1 fruit fly cellular context compared by ENCODE assay signal in the genomic region with DNA sequence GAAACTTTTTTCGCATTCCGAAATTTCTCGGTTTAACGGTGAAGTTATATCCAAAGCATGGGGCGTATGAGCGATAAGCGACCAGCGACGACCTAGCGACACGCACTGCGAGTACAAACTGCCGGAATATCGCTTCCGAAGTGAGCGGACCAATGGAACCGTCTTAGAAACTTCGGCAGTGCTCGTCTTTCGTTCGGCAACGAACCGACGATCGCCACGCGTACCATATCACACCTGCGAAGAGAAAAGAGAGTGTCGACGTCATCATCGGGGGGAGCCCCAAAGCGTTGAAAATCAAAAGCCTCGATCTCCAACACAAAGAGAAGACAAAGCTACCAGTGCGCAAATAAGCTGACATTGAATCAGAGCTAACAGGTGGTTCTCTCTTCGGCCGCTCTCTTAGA.
TF ChIP-seq lines count a peak whose summit lies in the region.

A gene (minus strand): TSS at position 118 of the 404 bp plus-strand sequence.

TF ChIP-seq in whole organism, embryonic, 481 proteins besides CTCF, POLR2A, EP300 and RAD21 (continued from another document):
- no peak for TF ChIP-seq CG16813 (GFP tag; IDR thresholded peaks at IDR 0.05; lab: Robert Waterston, UW; ENCODE audit: partially characterized antibody)
- no peak for TF ChIP-seq fd102C (GFP tag; optimal IDR thresholded peaks at IDR 0.05; lab: Kevin White, UChicago)
- TF ChIP-seq CG10979 (tag; optimal IDR thresholded peaks at IDR 0.05; lab: Kevin White, UChicago): no peak
- peak; percentile 35 for TF ChIP-seq exex (tag; optimal IDR thresholded peaks at IDR 0.05; lab: Kevin White, UChicago)
- TF ChIP-seq so (GFP tag; IDR thresholded peaks at IDR 0.05; lab: Robert Waterston, UW): 0 out of 3 replicates have a peak, but pooled peaks have one; percentile 16
- peak; percentile 57; the same call in 2 of the 3 replicates for TF ChIP-seq zen2 (GFP tag; IDR thresholded peaks at IDR 0.05; lab: Robert Waterston, UW; ENCODE audit: partially characterized antibody)
- TF ChIP-seq Trl (optimal IDR thresholded peaks at IDR 0.05; lab: Kevin White, UChicago): peak; percentile 81 to 91
- TF ChIP-seq Trl (GFP tag; optimal IDR thresholded peaks at IDR 0.05; lab: Kevin White, UChicago): no peak
- no peak for TF ChIP-seq dmrt11E (tag; optimal IDR thresholded peaks at IDR 0.05; lab: Kevin White, UChicago)
- TF ChIP-seq ci (GFP tag; IDR thresholded peaks at IDR 0.05; lab: Robert Waterston, UW): peak; percentile 65; the same call in 2 of the 3 replicates
- TF ChIP-seq Jarid2 (GFP tag; optimal IDR thresholded peaks at IDR 0.05; lab: Kevin White, UChicago): peak; percentile 93
- no peak for TF ChIP-seq tll (GFP tag; optimal IDR thresholded peaks at IDR 0.05; lab: Kevin White, UChicago)
- no peak for TF ChIP-seq CG17328 (GFP tag; IDR thresholded peaks at IDR 0.05; lab: Robert Waterston, UW)
- TF ChIP-seq shn (GFP tag; optimal IDR thresholded peaks at IDR 0.05; lab: Kevin White, UChicago): peak; percentile 2
- TF ChIP-seq dmrt99B (tag; optimal IDR thresholded peaks at IDR 0.05; lab: Kevin White, UChicago): peak; percentile 6
- TF ChIP-seq Hey (tag; optimal IDR thresholded peaks at IDR 0.05; lab: Kevin White, UChicago): peak; percentile 12
- peak; percentile 42 for TF ChIP-seq HmgZ (tag; optimal IDR thresholded peaks at IDR 0.05; lab: Kevin White, UChicago)
- TF ChIP-seq lab (GFP tag; optimal IDR thresholded peaks at IDR 0.05; lab: Kevin White, UChicago): peak; percentile 52
- peak; percentile 38; the same call in 1 of the 2 replicates for TF ChIP-seq sob (GFP tag; IDR thresholded peaks at IDR 0.05; lab: Robert Waterston, UW)
- peak; percentile 66 for TF ChIP-seq sug (tag; optimal IDR thresholded peaks at IDR 0.05; lab: Kevin White, UChicago)
- no peak for TF ChIP-seq vnd (GFP tag; IDR thresholded peaks at IDR 0.05; lab: Robert Waterston, UW; ENCODE audit: partially characterized antibody)
- peak; percentile 50; the same call in 1 of the 2 replicates for TF ChIP-seq chm (GFP tag; IDR thresholded peaks at IDR 0.05; lab: Robert Waterston, UW)
- peak; percentile 10 for TF ChIP-seq scrt (GFP tag; optimal IDR thresholded peaks at IDR 0.05; lab: Kevin White, UChicago)
- 0 out of 2 replicates have a peak, but pooled peaks have one; percentile 3 for TF ChIP-seq slbo (GFP tag; IDR thresholded peaks at IDR 0.05; lab: Robert Waterston, UW)
- TF ChIP-seq Adf1 (GFP tag; IDR thresholded peaks at IDR 0.05; lab: Robert Waterston, UW): peak; percentile 23
- peak; percentile 56 for TF ChIP-seq sd (tag; optimal IDR thresholded peaks at IDR 0.05; lab: Kevin White, UChicago)
- TF ChIP-seq grn (GFP tag; optimal IDR thresholded peaks at IDR 0.05; lab: Kevin White, UChicago): peak; percentile 70
- TF ChIP-seq BtbVII (GFP tag; optimal IDR thresholded peaks at IDR 0.05; lab: Kevin White, UChicago): peak; percentile 72
- TF ChIP-seq Hmr (GFP tag; optimal IDR thresholded peaks at IDR 0.05; lab: Kevin White, UChicago): peak; percentile 33
- TF ChIP-seq D (optimal IDR thresholded peaks at IDR 0.05; lab: Kevin White, UChicago): no peak
- no peak for TF ChIP-seq D (GFP tag; optimal IDR thresholded peaks at IDR 0.05; lab: Kevin White, UChicago)
- TF ChIP-seq Opbp (GFP tag; IDR thresholded peaks at IDR 0.05; lab: Robert Waterston, UW; ENCODE audit: partially characterized antibody): 0 out of 3 replicates have a peak, but pooled peaks have one; percentile 40
- TF ChIP-seq gcm2 (GFP tag; optimal IDR thresholded peaks at IDR 0.05; lab: Kevin White, UChicago): no peak
- peak; percentile 3 for TF ChIP-seq CG13296 (GFP tag; optimal IDR thresholded peaks at IDR 0.05; lab: Kevin White, UChicago)
- peak; percentile 17 for TF ChIP-seq dm (GFP tag; optimal IDR thresholded peaks at IDR 0.05; lab: Kevin White, UChicago)
